Worm (Caenorhabditis elegans) whole organism, L2 larva: Measurements from ENCODE around the gene pct-1.

ENCODE experiments used
- ama-1 ChIP-seq: fragments of 150-350 bp; optimal IDR thresholded peaks from 2 replicates; lab custom pipeline; 2018; ENCODE audit warnings: inconsistent platforms
- egl-27 ChIP-seq: sonication (generic microtip); optimal IDR thresholded peaks from 3 replicates; lab custom pipeline; 2017; ENCODE audit warnings: missing biosample characterization, missing genetic modification reagents, missing genetic modification characterization
- fos-1 ChIP-seq: fragments of 150-350 bp; optimal IDR thresholded peaks from 2 replicates; lab custom pipeline; 2014; ENCODE audit warnings: missing biosample characterization, missing genetic modification characterization
- nhr-12 ChIP-seq: fragments of 150-350 bp; optimal IDR thresholded peaks from 2 replicates; lab custom pipeline; 2014; ENCODE audit warnings: missing biosample characterization, missing genetic modification characterization
- nhr-237 ChIP-seq: fragments of 150-350 bp; optimal IDR thresholded peaks from 2 replicates; lab custom pipeline; 2014; ENCODE audit warnings: missing biosample characterization, missing genetic modification characterization
- unc-39 ChIP-seq: fragments of 150-350 bp; optimal IDR thresholded peaks from 2 replicates; lab custom pipeline; 2014; ENCODE audit warnings: missing biosample characterization, missing genetic modification characterization
- unc-62 ChIP-seq: fragments of 150-350 bp; optimal IDR thresholded peaks from 2 replicates; lab custom pipeline; 2014; ENCODE audit warnings: missing biosample characterization, missing genetic modification reagents, missing genetic modification characterization
- ztf-11 ChIP-seq: sonication (generic microtip); optimal IDR thresholded peaks from 2 replicates; lab custom pipeline; 2017; ENCODE audit warnings: missing biosample characterization, missing genetic modification characterization

DNA sequence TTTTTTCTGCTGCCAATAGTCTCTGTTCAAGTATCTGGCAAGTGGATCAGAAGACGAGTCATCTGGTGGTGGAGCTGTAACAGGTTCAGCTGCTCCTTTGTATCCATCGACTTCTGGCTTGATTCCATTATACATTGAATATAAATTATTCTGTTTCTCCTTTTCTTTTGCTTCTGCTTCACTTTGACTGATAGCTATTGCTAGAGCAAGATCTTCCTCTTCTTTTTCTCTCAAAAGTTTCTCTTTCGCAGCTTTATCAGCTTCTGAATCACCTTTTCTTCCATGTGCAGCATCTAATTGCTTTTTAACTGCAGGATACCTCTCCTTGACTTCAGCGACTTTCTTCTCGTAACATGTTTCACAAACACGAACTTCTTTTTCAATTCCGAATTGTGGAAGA lies 27.3 kb downstream of the pct-1 start:
- no peak for TF ChIP-seq ztf-11
- no peak for TF ChIP-seq ama-1
- no peak for TF ChIP-seq unc-62 (GFP tag; lab: Kevin White, UChicago)
- TF ChIP-seq nhr-12 (tag; lab: Kevin White, UChicago): no peak
- TF ChIP-seq fos-1 (tag; lab: Kevin White, UChicago): no peak
- no peak for TF ChIP-seq nhr-237 (tag; lab: Kevin White, UChicago)
- no peak for TF ChIP-seq unc-39 (tag; lab: Kevin White, UChicago)
- TF ChIP-seq egl-27 (tag; lab: Kevin White, UChicago): no peak
